Fruit fly (Drosophila melanogaster) whole organism, embryonic: ENCODE measurements around the gene Glut3.

Source experiments
- Atf6 ChIP-seq: fragments of 200-800 bp; sonication (Bioruptor generic); IDR thresholded peaks from 2 replicates; pipeline ENCODE4 v1.3.6; 2022; ENCODE audit warnings: missing biosample characterization, missing genetic modification characterization
- Bteb2 ChIP-seq: fragments of 200-800 bp; sonication (Bioruptor generic); optimal IDR thresholded peaks from 2 replicates; lab custom pipeline; 2016; ENCODE audit warnings: missing biosample characterization, missing genetic modification characterization
- CG10462 ChIP-seq: fragments of 200-800 bp; sonication (Bioruptor generic); optimal IDR thresholded peaks from 2 replicates; lab custom pipeline; 2016; ENCODE audit warnings: missing biosample characterization, missing genetic modification characterization
- CG11695 ChIP-seq: fragments of 200-800 bp; sonication (Bioruptor generic); IDR thresholded peaks from 3 replicates; pipeline ENCODE4 v1.3.6; 2022; ENCODE audit warnings: missing biosample characterization, missing genetic modification characterization
- CG11696 ChIP-seq: fragments of 200-800 bp; sonication (Bioruptor generic); IDR thresholded peaks from 2 replicates; pipeline ENCODE4 v1.3.6; 2022; ENCODE audit warnings: missing biosample characterization, missing genetic modification characterization
- CG12071 ChIP-seq: fragments of 200-800 bp; sonication (Bioruptor generic); optimal IDR thresholded peaks from 3 replicates; lab custom pipeline; 2018; ENCODE audit warnings: missing biosample characterization, mild to moderate bottlenecking, missing genetic modification characterization
- CG14860 ChIP-seq: fragments of 200-800 bp; sonication (Bioruptor generic); IDR thresholded peaks from 3 replicates; pipeline ENCODE4 v1.3.6; 2022; ENCODE audit warnings: missing biosample characterization, missing genetic modification characterization; ENCODE audit not compliant: partially characterized antibody
- CG15011 ChIP-seq: fragments of 200-800 bp; sonication (Bioruptor generic); optimal IDR thresholded peaks from 3 replicates; lab custom pipeline; 2018; ENCODE audit warnings: missing biosample characterization, mild to moderate bottlenecking, missing genetic modification characterization
- CG15696 ChIP-seq: fragments of 200-800 bp; sonication (Bioruptor generic); optimal IDR thresholded peaks from 2 replicates; lab custom pipeline; 2019; ENCODE audit warnings: missing biosample characterization, mild to moderate bottlenecking, missing genetic modification characterization, moderate library complexity
- CG16815 ChIP-seq: fragments of 200-800 bp; sonication (Bioruptor generic); optimal IDR thresholded peaks from 3 replicates; lab custom pipeline; 2017; ENCODE audit warnings: missing biosample characterization, mild to moderate bottlenecking, missing genetic modification characterization
- CG17361 ChIP-seq: fragments of 200-800 bp; sonication (Bioruptor generic); IDR thresholded peaks from 3 replicates; pipeline ENCODE4 v1.3.6; 2022; ENCODE audit warnings: missing biosample characterization, missing genetic modification characterization
- CG18262 ChIP-seq: fragments of 200-800 bp; optimal IDR thresholded peaks from 3 replicates; lab custom pipeline; 2019; ENCODE audit warnings: missing biosample characterization, mild to moderate bottlenecking, missing genetic modification characterization, moderate library complexity
- CG18476 ChIP-seq: fragments of 200-800 bp; sonication (Bioruptor generic); optimal IDR thresholded peaks from 2 replicates; lab custom pipeline; 2016; ENCODE audit warnings: missing biosample characterization, mild to moderate bottlenecking, missing genetic modification characterization
- CG2875 ChIP-seq: fragments of 200-800 bp; sonication (Bioruptor generic); optimal IDR thresholded peaks from 2 replicates; lab custom pipeline; 2017; ENCODE audit warnings: missing biosample characterization, mild to moderate bottlenecking, missing genetic modification characterization, missing genetic modification reagents
- CG30020 ChIP-seq: fragments of 200-800 bp; optimal IDR thresholded peaks from 2 replicates; lab custom pipeline; 2019; ENCODE audit warnings: missing biosample characterization, mild to moderate bottlenecking, missing genetic modification characterization, moderate library complexity
- CG42726 ChIP-seq: fragments of 200-800 bp; sonication (Bioruptor generic); IDR thresholded peaks from 2 replicates; pipeline ENCODE4 v1.3.6; 2022; ENCODE audit warnings: missing biosample characterization, missing genetic modification characterization; ENCODE audit not compliant: partially characterized antibody
- CG4854 ChIP-seq: fragments of 200-800 bp; sonication (Bioruptor generic); optimal IDR thresholded peaks from 2 replicates; lab custom pipeline; 2016; ENCODE audit warnings: missing biosample characterization, missing genetic modification characterization, inconsistent platforms
- CG7928 ChIP-seq: fragments of 200-800 bp; sonication (Bioruptor generic); optimal IDR thresholded peaks from 2 replicates; lab custom pipeline; 2017; ENCODE audit warnings: missing biosample characterization, mild to moderate bottlenecking, missing genetic modification characterization
- D19A ChIP-seq: fragments of 200-800 bp; optimal IDR thresholded peaks from 3 replicates; lab custom pipeline; 2019; ENCODE audit warnings: missing biosample characterization, mild to moderate bottlenecking, missing genetic modification characterization, moderate library complexity
- E2f1 ChIP-seq: fragments of 200-800 bp; sonication (Bioruptor generic); IDR thresholded peaks from 2 replicates; pipeline ENCODE4 v1.3.6; 2022; ENCODE audit warnings: missing biosample characterization, missing genetic modification characterization
- Hr78 ChIP-seq, 2 experiments: fragments of 200-800 bp in 1 of 2; fragments of >200 bp in 1 of 2; sonication (Bioruptor generic) in 1 of 2; optimal IDR thresholded peaks; 2 replicates each; lab custom pipeline; 2017 to 2019; ENCODE audit warnings: missing biosample characterization in 2 of 2, missing genetic modification characterization in 2 of 2, mild to moderate bottlenecking in 1 of 2, moderate library complexity in 1 of 2
- MTF-1 ChIP-seq: fragments of 200-800 bp; sonication (Bioruptor generic); optimal IDR thresholded peaks from 2 replicates; lab custom pipeline; 2018; ENCODE audit warnings: missing biosample characterization, mild to moderate bottlenecking, missing genetic modification characterization, borderline replicate concordance
- Max ChIP-seq: fragments of 200-800 bp; sonication (Bioruptor generic); optimal IDR thresholded peaks from 2 replicates; lab custom pipeline; 2016; ENCODE audit warnings: missing biosample characterization, mild to moderate bottlenecking, missing genetic modification characterization
- NC2β ChIP-seq: fragments of 200-800 bp; sonication (Bioruptor generic); optimal IDR thresholded peaks from 2 replicates; lab custom pipeline; 2016; ENCODE audit warnings: missing biosample characterization, missing genetic modification characterization
- Neu2 ChIP-seq: fragments of 200-800 bp; sonication (Bioruptor generic); optimal IDR thresholded peaks from 3 replicates; lab custom pipeline; 2016; ENCODE audit warnings: missing biosample characterization, missing genetic modification characterization, borderline replicate concordance
- Oaz ChIP-seq: fragments of 200-800 bp; sonication (Bioruptor generic); IDR thresholded peaks from 2 replicates; pipeline ENCODE4 v1.3.6; 2022; ENCODE audit warnings: missing biosample characterization, missing genetic modification characterization
- PHDP ChIP-seq: fragments of 200-800 bp; sonication (Bioruptor generic); optimal IDR thresholded peaks from 3 replicates; lab custom pipeline; 2018; ENCODE audit warnings: missing biosample characterization, mild to moderate bottlenecking, missing genetic modification characterization, moderate library complexity
- Rfx ChIP-seq: fragments of 200-800 bp; sonication (Bioruptor generic); IDR thresholded peaks from 2 replicates; pipeline ENCODE4 v1.3.6; 2022; ENCODE audit warnings: missing biosample characterization, missing genetic modification characterization
- Six4 ChIP-seq: fragments of 200-800 bp; sonication (Bioruptor generic); optimal IDR thresholded peaks from 2 replicates; lab custom pipeline; 2016; ENCODE audit warnings: missing biosample characterization, missing genetic modification characterization
- Vsx1 ChIP-seq: fragments of 200-800 bp; sonication (Bioruptor generic); optimal IDR thresholded peaks from 2 replicates; lab custom pipeline; 2017; ENCODE audit warnings: missing biosample characterization, mild to moderate bottlenecking, missing genetic modification characterization, missing genetic modification reagents
- al ChIP-seq: fragments of 200-800 bp; sonication (Bioruptor generic); IDR thresholded peaks from 2 replicates; pipeline ENCODE4 v1.3.6; 2022; ENCODE audit warnings: missing biosample characterization, missing genetic modification characterization
- bsh ChIP-seq, 2 experiments: fragments of 200-800 bp; sonication (Bioruptor generic); optimal IDR thresholded peaks; 2 replicates each; lab custom pipeline; 2017 to 2018; ENCODE audit warnings: mild to moderate bottlenecking in 2 of 2, missing biosample characterization in 2 of 2, missing genetic modification characterization in 2 of 2, moderate library complexity in 1 of 2
- btn ChIP-seq: fragments of 200-800 bp; sonication (Bioruptor generic); optimal IDR thresholded peaks from 2 replicates; lab custom pipeline; 2016; ENCODE audit warnings: missing biosample characterization, missing genetic modification characterization
- corto ChIP-seq: fragments of 200-800 bp; sonication (Bioruptor generic); optimal IDR thresholded peaks from 2 replicates; lab custom pipeline; 2016; ENCODE audit warnings: missing biosample characterization, mild to moderate bottlenecking, missing genetic modification characterization, moderate library complexity
- crol ChIP-seq: fragments of 200-800 bp; sonication (Bioruptor generic); IDR thresholded peaks from 2 replicates; pipeline ENCODE4 v1.3.6; 2022; ENCODE audit warnings: missing biosample characterization, missing genetic modification characterization
- grau ChIP-seq: fragments of 200-800 bp; optimal IDR thresholded peaks from 3 replicates; lab custom pipeline; 2019; ENCODE audit warnings: missing biosample characterization, mild to moderate bottlenecking, missing genetic modification characterization, moderate library complexity
- gro ChIP-seq: fragments of 200-800 bp; sonication (Bioruptor generic); optimal IDR thresholded peaks from 2 replicates; lab custom pipeline; 2016; ENCODE audit warnings: missing biosample characterization, missing genetic modification characterization
- hkb ChIP-seq, 2 experiments: fragments of 200-800 bp in 1 of 2; fragments of >200 bp in 1 of 2; sonication (Bioruptor generic) in 1 of 2; IDR thresholded peaks in 1 of 2; optimal IDR thresholded peaks in 1 of 2; 2 replicates each; pipeline versions ENCODE4 v1.3.6 to Lab custom; 2017 to 2022; ENCODE audit warnings: missing biosample characterization in 1 of 2, missing genetic modification characterization in 1 of 2
- maf-S ChIP-seq: fragments of 200-800 bp; sonication (Bioruptor generic); optimal IDR thresholded peaks from 2 replicates; lab custom pipeline; 2016; ENCODE audit warnings: missing biosample characterization, missing genetic modification characterization
- mld ChIP-seq: fragments of 200-800 bp; sonication (Bioruptor generic); IDR thresholded peaks from 3 replicates; pipeline ENCODE4 v1.3.6; 2022; ENCODE audit warnings: missing biosample characterization, missing genetic modification characterization; ENCODE audit not compliant: partially characterized antibody
- nerfin-2 ChIP-seq: fragments of 200-800 bp; sonication (Bioruptor generic); IDR thresholded peaks from 2 replicates; pipeline ENCODE4 v1.3.6; 2022; ENCODE audit warnings: missing biosample characterization, missing genetic modification characterization; ENCODE audit not compliant: partially characterized antibody
- odd ChIP-seq: fragments of 200-800 bp; sonication (Bioruptor generic); optimal IDR thresholded peaks from 2 replicates; lab custom pipeline; 2017; ENCODE audit warnings: missing biosample characterization, mild to moderate bottlenecking, missing genetic modification characterization
- org-1 ChIP-seq: fragments of 200-800 bp; sonication (Bioruptor generic); optimal IDR thresholded peaks from 2 replicates; lab custom pipeline; 2017; ENCODE audit warnings: missing biosample characterization, missing genetic modification characterization
- pan ChIP-seq, 4 experiments: fragments of >200 bp in 3 of 4; fragments of 200-800 bp in 1 of 4; sonication (Bioruptor generic) in 1 of 4; optimal IDR thresholded peaks in 3 of 4; IDR thresholded peaks in 1 of 4; 2 replicates each; pipeline versions ENCODE4 v1.3.6 to Lab custom; 2017 to 2022; ENCODE audit warnings: missing biosample characterization in 2 of 4, missing genetic modification characterization in 2 of 4, mixed read lengths in 1 of 4
- pnt ChIP-seq: fragments of 200-800 bp; sonication (Bioruptor generic); optimal IDR thresholded peaks from 3 replicates; lab custom pipeline; 2016; ENCODE audit warnings: missing biosample characterization, missing genetic modification characterization
- run ChIP-seq: fragments of 200-800 bp; sonication (Bioruptor generic); optimal IDR thresholded peaks from 3 replicates; lab custom pipeline; 2018; ENCODE audit warnings: missing biosample characterization, mild to moderate bottlenecking, missing genetic modification characterization
- schlank ChIP-seq: fragments of 200-800 bp; sonication (Bioruptor generic); optimal IDR thresholded peaks from 2 replicates; lab custom pipeline; 2018; ENCODE audit warnings: missing biosample characterization, mild to moderate bottlenecking, missing genetic modification characterization
- zf30C ChIP-seq: fragments of 200-800 bp; sonication (Bioruptor generic); optimal IDR thresholded peaks from 3 replicates; lab custom pipeline; 2018; ENCODE audit warnings: missing biosample characterization, mild to moderate bottlenecking, missing genetic modification characterization

Gene Glut3

DNA sequence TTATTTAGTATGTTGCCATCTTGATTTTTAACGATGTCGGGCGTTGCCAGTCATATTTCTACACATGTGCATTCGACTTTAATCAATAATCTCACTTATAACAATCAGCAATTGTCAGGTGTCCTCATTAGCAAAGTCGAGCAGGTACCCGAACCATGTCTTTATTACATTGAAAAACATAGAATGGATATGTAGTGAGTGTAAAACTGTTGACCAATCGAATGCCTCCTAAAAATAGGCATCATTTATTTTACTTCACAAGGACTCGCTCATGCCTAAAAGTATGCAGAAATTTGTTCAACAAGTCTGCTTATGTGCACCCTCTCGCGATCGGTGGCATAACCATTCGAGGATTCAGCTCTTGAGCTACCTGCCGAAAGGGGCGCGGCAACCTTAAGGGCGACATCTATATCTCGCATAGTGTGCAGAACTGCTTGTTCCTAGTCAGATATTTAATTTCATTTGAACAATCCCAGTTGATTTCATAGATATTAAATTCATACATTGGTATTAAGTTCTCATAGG, 10.5 kb downstream of the Glut3 start (continued):
- TF ChIP-seq maf-S (GFP tag; lab: Kevin White, UChicago) (peak; percentile 83), grau (tag; lab: Kevin White, UChicago) (peak; percentile 78), CG17361 (GFP tag; lab: Robert Waterston, UW) (peak; percentile 55; the same call in 2 of the 3 replicates), odd (peak; percentile 69), corto (GFP tag; lab: Kevin White, UChicago) (no peak), CG2875 (peak; percentile 85), CG10462 (peak; percentile 61), bsh (GFP tag; optimal IDR thresholded peaks at IDR 0.05; lab: Kevin White, UChicago) (peak in 1 of 2 experiments; percentile 81), hkb (optimal IDR thresholded peaks at IDR 0.05; lab: Kevin White, UChicago) (peak; percentile 52), hkb (GFP tag; IDR thresholded peaks at IDR 0.05; lab: Robert Waterston, UW) (peak; percentile 89), CG42726 (peak; percentile 76), Max (GFP tag; lab: Kevin White, UChicago) (peak; percentile 88), zf30C (GFP tag; lab: Kevin White, UChicago) (peak; percentile 16), CG7928 (peak; percentile 73), CG15011 (peak; percentile 70), CG11695 (GFP tag; lab: Robert Waterston, UW) (no peak), run (no peak), Six4 (GFP tag; lab: Kevin White, UChicago) (peak; percentile 90), CG15696 (tag; lab: Kevin White, UChicago) (peak; percentile 95), MTF-1 (GFP tag; lab: Kevin White, UChicago) (peak; percentile 96), CG12071 (GFP tag; lab: Kevin White, UChicago) (peak; percentile 94), schlank (tag; lab: Kevin White, UChicago) (peak; percentile 68), CG11696 (GFP tag; lab: Robert Waterston, UW) (peak; percentile 56), CG18476 (GFP tag; lab: Kevin White, UChicago) (peak; percentile 79), btn (GFP tag; lab: Kevin White, UChicago) (peak; percentile 96), CG4854 (GFP tag; lab: Kevin White, UChicago) (peak; percentile 96), CG18262 (peak; percentile 72), CG14860 (GFP tag; lab: Robert Waterston, UW) (no peak), crol (peak; percentile 47; the same call in 1 of the 2 replicates), pnt (peak; percentile 91), Bteb2 (GFP tag; lab: Kevin White, UChicago) (peak; percentile 65), D19A (tag; lab: Kevin White, UChicago) (peak; percentile 67), gro (GFP tag; lab: Kevin White, UChicago) (peak; percentile 90), NC2β (GFP tag; lab: Kevin White, UChicago) (peak; percentile 93), E2f1 (GFP tag; lab: Robert Waterston, UW) (peak; percentile 84), Neu2 (GFP tag; lab: Kevin White, UChicago) (peak; percentile 87), pan (optimal IDR thresholded peaks at IDR 0.05; lab: Kevin White, UChicago) (no peak), pan (GFP tag; optimal IDR thresholded peaks at IDR 0.05 in 1 of 2, IDR thresholded peaks at IDR 0.05 in 1 of 2) (peak in 1 of 2 experiments; percentile 85), Atf6 (peak; percentile 81), nerfin-2 (no peak), Hr78 (GFP tag; optimal IDR thresholded peaks at IDR 0.05; lab: Kevin White, UChicago) (no peak), CG16815 (GFP tag; lab: Kevin White, UChicago) (peak; percentile 87), al (peak; percentile 55), mld (no peak), org-1 (GFP tag; lab: Kevin White, UChicago) (peak; percentile 77), Oaz (GFP tag; lab: Robert Waterston, UW) (peak; percentile 86), PHDP (tag; lab: Kevin White, UChicago) (peak; percentile 82), Rfx (GFP tag; lab: Robert Waterston, UW) (peak; percentile 95), CG30020 (tag; lab: Kevin White, UChicago) (peak; percentile 24), Vsx1 (peak; percentile 30)
